Fruit fly (Drosophila melanogaster) whole organism, adult: Measurements from ENCODE around the gene CG43182.

Experiments used
- CG11617 ChIP-seq: fragments of 200-800 bp; sonication (Bioruptor generic); optimal IDR thresholded peaks from 2 replicates; lab custom pipeline; 2017; ENCODE audit warnings: mild to moderate bottlenecking, missing biosample characterization, missing genetic modification reagents, missing genetic modification characterization
- CG1620 ChIP-seq: fragments of 200-800 bp; sonication (Bioruptor generic); optimal IDR thresholded peaks from 2 replicates; lab custom pipeline; 2016; ENCODE audit warnings: missing biosample characterization, missing genetic modification characterization
- CG5204 ChIP-seq: fragments of 200-800 bp; sonication (Bioruptor generic); optimal IDR thresholded peaks from 2 replicates; lab custom pipeline; 2016; ENCODE audit warnings: missing biosample characterization, missing genetic modification characterization
- CG7045 ChIP-seq: fragments of 200-800 bp; sonication (Bioruptor generic); optimal IDR thresholded peaks from 2 replicates; lab custom pipeline; 2017; ENCODE audit warnings: missing biosample characterization, mild to moderate bottlenecking, missing genetic modification characterization
- CG7101 ChIP-seq: fragments of 200-800 bp; sonication (Bioruptor generic); optimal IDR thresholded peaks from 2 replicates; lab custom pipeline; 2018; ENCODE audit warnings: missing biosample characterization, mild to moderate bottlenecking, missing genetic modification characterization, moderate library complexity
- Hr96 ChIP-seq: fragments of 200-800 bp; sonication (Bioruptor generic); optimal IDR thresholded peaks from 2 replicates; lab custom pipeline; 2016; ENCODE audit warnings: missing biosample characterization, missing genetic modification characterization
- toe ChIP-seq: fragments of 200-800 bp; sonication (Bioruptor generic); optimal IDR thresholded peaks from 2 replicates; lab custom pipeline; 2016; ENCODE audit warnings: missing biosample characterization, missing genetic modification characterization

DNA sequence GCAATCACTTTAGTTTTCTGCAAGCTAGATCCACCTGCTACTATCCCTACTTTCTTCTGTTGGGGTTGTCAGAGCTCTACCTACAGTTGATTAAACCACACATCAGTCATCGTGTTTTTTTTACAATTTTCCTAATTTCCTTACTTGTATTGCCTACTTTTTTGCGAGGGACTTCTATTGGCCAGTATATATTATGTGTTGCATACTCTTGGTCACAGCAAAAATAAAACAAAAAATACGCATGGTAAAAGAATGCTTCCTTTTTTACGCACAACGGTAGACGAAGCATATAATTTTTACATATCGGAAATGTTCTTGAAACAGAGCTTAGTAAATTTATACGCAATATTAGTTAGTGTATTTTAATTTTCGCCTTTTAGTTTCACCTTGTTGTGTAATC lies 8.6 kb downstream of the CG43182 start:
- TF ChIP-seq CG5204 (GFP tag; lab: Kevin White, UChicago) (no peak), CG11617 (GFP tag; lab: Kevin White, UChicago) (no peak), toe (GFP tag; lab: Kevin White, UChicago) (no peak), CG1620 (GFP tag; lab: Kevin White, UChicago) (no peak), CG7045 (GFP tag; lab: Kevin White, UChicago) (no peak), CG7101 (tag; lab: Kevin White, UChicago) (no peak), Hr96 (no peak)
